Worm (Caenorhabditis elegans) whole organism, L4 larva: ENCODE data around the gene C53C11.5.

ENCODE experiments used
- T20F7.1 ChIP-seq: fragments of 200-800 bp; sonication (Bioruptor generic); optimal IDR thresholded peaks from 2 replicates; lab custom pipeline; 2018; ENCODE audit warnings: mild to moderate bottlenecking, missing genetic modification characterization, missing compliant biosample characterization
- aha-1 ChIP-seq: fragments of 150-350 bp; peaks from one replicate; lab custom pipeline; 2014; ENCODE audit warnings: missing biosample characterization, missing genetic modification characterization
- ama-1 ChIP-seq: fragments of 150-350 bp; optimal IDR thresholded peaks from 2 replicates; lab custom pipeline; 2014; ENCODE audit warnings: inconsistent platforms, mixed read lengths
- lin-13 ChIP-seq: fragments of 150-350 bp; optimal IDR thresholded peaks from 2 replicates; lab custom pipeline; 2014; ENCODE audit warnings: missing biosample characterization, missing genetic modification reagents, missing genetic modification characterization
- mep-1 ChIP-seq: fragments of 150-350 bp; sonication (generic microtip); optimal IDR thresholded peaks from 3 replicates; lab custom pipeline; 2014; ENCODE audit warnings: missing biosample characterization, missing genetic modification characterization
- nhr-28 ChIP-seq: fragments of 150-350 bp; optimal IDR thresholded peaks from 2 replicates; lab custom pipeline; 2014; ENCODE audit warnings: missing biosample characterization, missing genetic modification characterization
- nhr-41 ChIP-seq: fragments of 200-800 bp; sonication (Bioruptor generic); IDR thresholded peaks from 2 replicates; pipeline ENCODE4 v1.3.6; 2022; ENCODE audit warnings: missing genetic modification reagents, missing genetic modification characterization, missing compliant biosample characterization
- nhr-76 ChIP-seq: fragments of 150-350 bp; optimal IDR thresholded peaks from 2 replicates; lab custom pipeline; 2014; ENCODE audit warnings: missing biosample characterization, missing genetic modification characterization
- saeg-2 ChIP-seq: fragments of 200-800 bp; sonication (Bioruptor generic); IDR thresholded peaks from 2 replicates; pipeline ENCODE4 v1.3.6; 2022; ENCODE audit warnings: missing genetic modification reagents, missing genetic modification characterization, missing compliant biosample characterization
- unc-62 ChIP-seq, 3 experiments: fragments of 150-350 bp in 1 of 3; sonication (generic microtip); optimal IDR thresholded peaks in 2 of 3; peaks in 1 of 3; 1 replicate in 1 of 3; 2 replicates in 2 of 3; lab custom pipeline; 2014 to 2017; ENCODE audit warnings: missing biosample characterization in 3 of 3, missing genetic modification characterization in 3 of 3, missing genetic modification reagents in 3 of 3, missing genotype in 1 of 3

DNA sequence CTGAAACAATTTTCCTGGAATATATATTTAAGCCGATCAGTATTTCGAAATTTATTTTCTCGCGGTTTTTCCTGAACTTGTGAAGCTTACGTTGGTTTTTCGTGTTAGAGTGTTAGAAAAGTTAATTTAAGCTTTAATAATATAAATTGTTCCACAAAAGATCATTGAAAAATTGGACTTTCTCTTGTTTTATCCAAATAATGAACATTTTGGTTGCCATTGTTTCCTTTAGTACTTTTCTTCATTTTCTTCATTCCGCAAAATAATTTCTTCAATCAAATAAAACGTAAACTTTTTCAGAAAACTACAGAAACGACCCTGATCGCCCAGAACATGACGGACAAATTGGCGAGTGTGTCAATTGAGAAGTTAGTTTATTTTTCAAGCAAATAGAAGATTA lies 31.4 kb upstream of the C53C11.5 start, which contains the start of gene fbxa-120:
- no peak for TF ChIP-seq unc-62 (GFP tag; optimal IDR thresholded peaks at IDR 0.05 in 1 of 2; lab: Kevin White, UChicago)
- TF ChIP-seq unc-62 (tag; optimal IDR thresholded peaks at IDR 0.05; lab: Kevin White, UChicago), result no peak
- TF ChIP-seq ama-1 (lab: Kevin White, UChicago), result no peak
- TF ChIP-seq nhr-41, result no peak
- TF ChIP-seq nhr-28, result no peak
- no peak for TF ChIP-seq T20F7.1 (GFP tag; lab: Kevin White, UChicago)
- no peak for TF ChIP-seq aha-1
- TF ChIP-seq lin-13 (GFP tag; lab: Kevin White, UChicago), result no peak
- no peak for TF ChIP-seq saeg-2 (GFP tag; lab: Robert Waterston, UW)
- no peak for TF ChIP-seq mep-1 (tag; lab: Kevin White, UChicago)
- no peak for TF ChIP-seq nhr-76 (tag; lab: Kevin White, UChicago)
